Worm (Caenorhabditis elegans) whole organism, L1 larva: ENCODE results near the gene Y75B12B.11.

ENCODE experiments used
- C04F5.9 ChIP-seq: sonication (generic microtip); optimal IDR thresholded peaks from 2 replicates; lab custom pipeline; 2016; ENCODE audit warnings: missing genetic modification characterization, missing compliant biosample characterization
- C16A3.4 ChIP-seq: fragments of 150-350 bp; optimal IDR thresholded peaks from 2 replicates; lab custom pipeline; 2014; ENCODE audit warnings: missing biosample characterization, missing genetic modification characterization
- F16B12.6 ChIP-seq: fragments of 150-350 bp; optimal IDR thresholded peaks from 2 replicates; lab custom pipeline; 2014; ENCODE audit warnings: missing biosample characterization, missing genetic modification characterization
- Y116A8C.19 ChIP-seq: sonication (generic microtip); optimal IDR thresholded peaks from 2 replicates; lab custom pipeline; 2016; ENCODE audit warnings: missing compliant biosample characterization, missing genetic modification characterization, borderline replicate concordance
- aha-1 ChIP-seq: fragments of 150-350 bp; optimal IDR thresholded peaks from 2 replicates; lab custom pipeline; 2014; ENCODE audit warnings: missing biosample characterization, missing genetic modification characterization
- aly-2 ChIP-seq: fragments of 150-350 bp; optimal IDR thresholded peaks from 2 replicates; lab custom pipeline; 2014; ENCODE audit warnings: missing biosample characterization, missing genetic modification characterization
- ceh-63 ChIP-seq: fragments of 200-800 bp; sonication (Bioruptor generic); optimal IDR thresholded peaks from 2 replicates; lab custom pipeline; 2018; ENCODE audit warnings: mild to moderate bottlenecking, missing genetic modification characterization, missing compliant biosample characterization
- ceh-82 ChIP-seq, 3 experiments: fragments of 150-350 bp in 1 of 3; sonication (generic microtip) in 2 of 3; optimal IDR thresholded peaks; 2 replicates each; lab custom pipeline; 2014 to 2017; ENCODE audit warnings: missing biosample characterization in 3 of 3, missing genetic modification characterization in 3 of 3
- ces-1 ChIP-seq: fragments of 150-350 bp; optimal IDR thresholded peaks from 2 replicates; lab custom pipeline; 2014; ENCODE audit warnings: missing biosample characterization, missing genetic modification reagents, missing genetic modification characterization
- dpl-1 ChIP-seq, 3 experiments: fragments of 150-350 bp in 2 of 3; sonication (generic microtip) in 1 of 3; optimal IDR thresholded peaks; 2 replicates each; lab custom pipeline; 2014 to 2017; ENCODE audit warnings: missing biosample characterization in 3 of 3, missing genetic modification characterization in 3 of 3, missing genetic modification reagents in 3 of 3
- dsc-1 ChIP-seq: sonication (generic microtip); optimal IDR thresholded peaks from 2 replicates; lab custom pipeline; 2016; ENCODE audit warnings: mild to moderate bottlenecking, missing genetic modification characterization, missing compliant biosample characterization
- efl-1 ChIP-seq, 4 experiments: fragments of 150-350 bp; optimal IDR thresholded peaks in 3 of 4; peaks in 1 of 4; 1 replicate in 1 of 4; 2 replicates in 3 of 4; lab custom pipeline; 2014; ENCODE audit warnings: missing biosample characterization in 2 of 4, missing genetic modification characterization in 2 of 4, missing genetic modification reagents in 2 of 4
- efl-3 ChIP-seq: fragments of 200-800 bp; sonication (Bioruptor generic); optimal IDR thresholded peaks from 2 replicates; lab custom pipeline; 2018; ENCODE audit warnings: mild to moderate bottlenecking, missing genetic modification characterization, missing compliant biosample characterization
- elt-2 ChIP-seq: sonication (generic microtip); optimal IDR thresholded peaks from 2 replicates; lab custom pipeline; 2016; ENCODE audit warnings: missing genetic modification characterization, mild to moderate bottlenecking, inconsistent platforms, missing compliant biosample characterization, missing genetic modification reagents
- fkh-4 ChIP-seq: sonication (generic microtip); optimal IDR thresholded peaks from 2 replicates; lab custom pipeline; 2016; ENCODE audit warnings: missing compliant biosample characterization, missing genetic modification characterization, borderline replicate concordance
- fkh-8 ChIP-seq: sonication (generic microtip); optimal IDR thresholded peaks from 2 replicates; lab custom pipeline; 2016; ENCODE audit warnings: mild to moderate bottlenecking, missing genetic modification characterization, missing compliant biosample characterization
- grh-1 ChIP-seq: fragments of 200-800 bp; sonication (Bioruptor generic); IDR thresholded peaks from 2 replicates; pipeline ENCODE4 v1.3.6; 2022; ENCODE audit warnings: missing genetic modification reagents, missing genetic modification characterization, missing compliant biosample characterization
- hlh-4 ChIP-seq: sonication (generic microtip); optimal IDR thresholded peaks from 2 replicates; lab custom pipeline; 2016; ENCODE audit warnings: mild to moderate bottlenecking, missing genetic modification characterization, missing compliant biosample characterization
- jun-1 ChIP-seq: fragments of 150-350 bp; optimal IDR thresholded peaks from 2 replicates; lab custom pipeline; 2014; ENCODE audit warnings: missing biosample characterization, missing genetic modification reagents, missing genetic modification characterization
- lin-13 ChIP-seq: fragments of 150-350 bp; optimal IDR thresholded peaks from 2 replicates; lab custom pipeline; 2014; ENCODE audit warnings: missing biosample characterization, missing genetic modification reagents, missing genetic modification characterization
- lin-14 ChIP-seq: fragments of 200-800 bp; sonication (Bioruptor generic); optimal IDR thresholded peaks from 2 replicates; lab custom pipeline; 2018; ENCODE audit warnings: mild to moderate bottlenecking, missing genetic modification characterization, moderate library complexity, missing compliant biosample characterization
- lin-15B ChIP-seq: fragments of 150-350 bp; sonication (generic microtip); optimal IDR thresholded peaks from 3 replicates; lab custom pipeline; 2014; ENCODE audit warnings: missing biosample characterization, missing genetic modification characterization
- lir-3 ChIP-seq: sonication (generic microtip); optimal IDR thresholded peaks from 2 replicates; lab custom pipeline; 2016; ENCODE audit warnings: mild to moderate bottlenecking, missing genetic modification characterization, moderate library complexity, missing compliant biosample characterization; ENCODE audit not compliant: poor library complexity
- lsy-2 ChIP-seq, 2 experiments: fragments of 150-350 bp; optimal IDR thresholded peaks; 2 replicates each; lab custom pipeline; 2014; ENCODE audit warnings: missing biosample characterization in 2 of 2, missing genetic modification characterization in 2 of 2
- mdl-1 ChIP-seq, 2 experiments: fragments of 150-350 bp; optimal IDR thresholded peaks; 2 replicates each; lab custom pipeline; 2014 to 2017; ENCODE audit warnings: missing biosample characterization in 2 of 2, missing genetic modification characterization in 2 of 2, inconsistent platforms in 1 of 2
- mef-2 ChIP-seq: fragments of 150-350 bp; optimal IDR thresholded peaks from 2 replicates; lab custom pipeline; 2014; ENCODE audit warnings: missing biosample characterization, missing genetic modification characterization
- mep-1 ChIP-seq: fragments of 150-350 bp; optimal IDR thresholded peaks from 2 replicates; lab custom pipeline; 2014; ENCODE audit warnings: missing biosample characterization, missing genetic modification characterization
- nhr-11 ChIP-seq: fragments of 150-350 bp; optimal IDR thresholded peaks from 2 replicates; lab custom pipeline; 2014; ENCODE audit warnings: missing biosample characterization, missing genetic modification characterization
- nhr-12 ChIP-seq: sonication (generic microtip); optimal IDR thresholded peaks from 2 replicates; lab custom pipeline; 2017; ENCODE audit warnings: missing biosample characterization, missing genetic modification characterization
- nhr-19 ChIP-seq: fragments of 200-800 bp; sonication (Bioruptor generic); conservative IDR thresholded peaks from 2 replicates; pipeline ENCODE4 v1.3.6; 2022; ENCODE audit warnings: missing genetic modification characterization, missing compliant biosample characterization
- nhr-20 ChIP-seq: sonication (generic microtip); optimal IDR thresholded peaks from 2 replicates; lab custom pipeline; 2016; ENCODE audit warnings: mild to moderate bottlenecking, missing genetic modification characterization, missing compliant biosample characterization
- nhr-71 ChIP-seq: sonication (generic microtip); optimal IDR thresholded peaks from 2 replicates; lab custom pipeline; 2016; ENCODE audit warnings: mild to moderate bottlenecking, missing genetic modification characterization, moderate library complexity, missing compliant biosample characterization
- nhr-76 ChIP-seq: sonication (generic microtip); optimal IDR thresholded peaks from 2 replicates; lab custom pipeline; 2017; ENCODE audit warnings: missing biosample characterization, missing genetic modification characterization
- nhr-77 ChIP-seq: fragments of 150-350 bp; optimal IDR thresholded peaks from 2 replicates; lab custom pipeline; 2014; ENCODE audit warnings: missing biosample characterization, missing genetic modification characterization
- nhr-84 ChIP-seq: sonication (generic microtip); optimal IDR thresholded peaks from 2 replicates; lab custom pipeline; 2017; ENCODE audit warnings: missing biosample characterization, missing genetic modification characterization
- nhr-90 ChIP-seq: sonication (generic microtip); optimal IDR thresholded peaks from 2 replicates; lab custom pipeline; 2016; ENCODE audit warnings: mild to moderate bottlenecking, missing genetic modification characterization, missing compliant biosample characterization; ENCODE audit not compliant: poor library complexity
- pag-3 ChIP-seq: sonication (generic microtip); optimal IDR thresholded peaks from 2 replicates; lab custom pipeline; 2017; ENCODE audit warnings: missing genetic modification characterization, mild to moderate bottlenecking, missing compliant biosample characterization, antibody characterized with exemption, borderline replicate concordance; ENCODE audit not compliant: insufficient read depth
- pax-3 ChIP-seq: fragments of 200-800 bp; sonication (Bioruptor generic); optimal IDR thresholded peaks from 2 replicates; lab custom pipeline; 2018; ENCODE audit warnings: mild to moderate bottlenecking, missing genetic modification characterization, moderate library complexity, missing compliant biosample characterization
- pqm-1 ChIP-seq: sonication (generic microtip); optimal IDR thresholded peaks from 3 replicates; lab custom pipeline; 2017; ENCODE audit warnings: missing biosample characterization, missing genetic modification characterization
- rnt-1 ChIP-seq: sonication (generic microtip); optimal IDR thresholded peaks from 2 replicates; lab custom pipeline; 2016; ENCODE audit warnings: mild to moderate bottlenecking, missing genetic modification characterization, moderate library complexity, missing compliant biosample characterization
- skn-1 ChIP-seq: fragments of 150-350 bp; optimal IDR thresholded peaks from 2 replicates; lab custom pipeline; 2014; ENCODE audit warnings: missing biosample characterization, missing genetic modification characterization
- snu-23 ChIP-seq: sonication (generic microtip); optimal IDR thresholded peaks from 2 replicates; lab custom pipeline; 2016; ENCODE audit warnings: missing genetic modification characterization, missing compliant biosample characterization
- sptf-1 ChIP-seq: fragments of 150-350 bp; optimal IDR thresholded peaks from 2 replicates; lab custom pipeline; 2014; ENCODE audit warnings: missing biosample characterization, missing genetic modification characterization
- tbx-2 ChIP-seq: sonication (generic microtip); optimal IDR thresholded peaks from 2 replicates; lab custom pipeline; 2016; ENCODE audit warnings: missing genetic modification characterization, missing compliant biosample characterization
- tlp-1 ChIP-seq: fragments of 150-350 bp; optimal IDR thresholded peaks from 2 replicates; lab custom pipeline; 2014; ENCODE audit warnings: missing biosample characterization, missing genetic modification characterization
- unc-130 ChIP-seq: fragments of 150-350 bp; optimal IDR thresholded peaks from 2 replicates; lab custom pipeline; 2017; ENCODE audit warnings: missing biosample characterization, missing genetic modification characterization, inconsistent platforms
- unc-30 ChIP-seq: sonication (generic microtip); optimal IDR thresholded peaks from 2 replicates; lab custom pipeline; 2017; ENCODE audit warnings: missing biosample characterization, missing genetic modification characterization
- unc-86 ChIP-seq: sonication (generic microtip); optimal IDR thresholded peaks from 2 replicates; lab custom pipeline; 2016; ENCODE audit warnings: missing genetic modification characterization, missing compliant biosample characterization
- xbp-1 ChIP-seq: sonication (generic microtip); optimal IDR thresholded peaks from 2 replicates; lab custom pipeline; 2016; ENCODE audit warnings: missing genetic modification characterization, missing compliant biosample characterization
- zag-1 ChIP-seq: fragments of 150-350 bp; optimal IDR thresholded peaks from 2 replicates; lab custom pipeline; 2014; ENCODE audit warnings: missing biosample characterization, missing genetic modification characterization
- zip-4 ChIP-seq: fragments of 200-800 bp; sonication (Bioruptor generic); optimal IDR thresholded peaks from 2 replicates; lab custom pipeline; 2018; ENCODE audit warnings: mild to moderate bottlenecking, missing genetic modification characterization, moderate library complexity, missing compliant biosample characterization
- ztf-11 ChIP-seq, 2 experiments: sonication (generic microtip); optimal IDR thresholded peaks; 2 replicates each; lab custom pipeline; 2016 to 2017; ENCODE audit warnings: missing genetic modification characterization in 2 of 2, missing biosample characterization in 1 of 2, missing compliant biosample characterization in 1 of 2

Gene Y75B12B.11

DNA sequence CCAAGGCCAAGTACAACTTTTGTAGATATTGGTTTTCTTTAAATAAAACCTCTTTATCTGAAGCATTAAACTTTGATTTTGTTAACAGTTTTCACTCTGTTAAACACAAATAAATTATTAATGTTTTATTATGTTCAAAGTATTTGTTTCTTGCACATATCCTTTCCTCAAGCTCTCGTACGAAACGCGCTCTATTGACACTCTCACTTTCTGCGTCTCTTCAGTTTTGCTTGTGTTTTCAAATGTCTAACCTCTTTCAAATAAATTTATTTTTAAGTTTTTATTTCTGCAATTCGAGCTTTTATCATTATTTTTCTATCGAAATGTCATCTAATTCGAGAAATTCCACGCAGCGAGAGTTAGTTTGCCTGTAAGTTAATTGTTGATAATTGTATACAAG is 47.3 kb upstream of the Y75B12B.11 start, which contains the start of gene K08F9.4 (continued):
- TF ChIP-seq lin-14 (peak; percentile 81), nhr-19 (GFP tag; lab: Robert Waterston, UW) (no peak), nhr-77 (tag; lab: Kevin White, UChicago) (no peak), fkh-4 (tag; lab: Kevin White, UChicago) (no peak), nhr-84 (tag; lab: Kevin White, UChicago) (no peak), nhr-76 (tag; lab: Kevin White, UChicago) (no peak), elt-2 (no peak), grh-1 (peak; percentile 31; the same call in 1 of the 2 replicates), nhr-12 (tag; lab: Kevin White, UChicago) (no peak), ceh-63 (GFP tag; lab: Kevin White, UChicago) (no peak), pag-3 (tag; lab: Kevin White, UChicago) (no peak), nhr-20 (tag; lab: Kevin White, UChicago) (peak; percentile 68), sptf-1 (tag; lab: Kevin White, UChicago) (no peak), C16A3.4 (tag; lab: Kevin White, UChicago) (peak; percentile 84), lin-13 (GFP tag; lab: Kevin White, UChicago) (peak; percentile 20), lsy-2 (tag; optimal IDR thresholded peaks at IDR 0.05; lab: Kevin White, UChicago) (peak; percentile 75 to 82), aly-2 (tag; lab: Kevin White, UChicago) (no peak), efl-3 (no peak), dpl-1 (GFP tag; optimal IDR thresholded peaks at IDR 0.05; lab: Kevin White, UChicago) (peak; percentile 75 to 83 (median 79)), nhr-71 (peak; percentile 80), efl-1 (optimal IDR thresholded peaks at IDR 0.05; lab: Kevin White, UChicago) (peak; percentile 82 to 83), efl-1 (GFP tag; optimal IDR thresholded peaks at IDR 0.05 in 1 of 2; lab: Kevin White, UChicago) (peak; percentile 72 to 95), unc-130 (tag; lab: Kevin White, UChicago) (peak; percentile 70), F16B12.6 (tag; lab: Kevin White, UChicago) (peak; percentile 38), unc-30 (tag; lab: Kevin White, UChicago) (no peak), snu-23 (GFP tag; lab: Kevin White, UChicago) (peak; percentile 79), lir-3 (peak; percentile 46), C04F5.9 (tag; lab: Kevin White, UChicago) (no peak), aha-1 (tag; lab: Kevin White, UChicago) (no peak), xbp-1 (tag; lab: Kevin White, UChicago) (peak; percentile 63), mep-1 (tag; lab: Kevin White, UChicago) (peak; percentile 83), pax-3 (tag; lab: Kevin White, UChicago) (no peak), jun-1 (tag; lab: Kevin White, UChicago) (no peak), fkh-8 (tag; lab: Kevin White, UChicago) (peak; percentile 13), zip-4 (GFP tag; lab: Kevin White, UChicago) (no peak), ztf-11 (tag; optimal IDR thresholded peaks at IDR 0.05; lab: Kevin White, UChicago) (no peak), Y116A8C.19 (tag; lab: Kevin White, UChicago) (no peak), tlp-1 (tag; lab: Kevin White, UChicago) (no peak), nhr-11 (tag; lab: Kevin White, UChicago) (no peak), tbx-2 (tag; lab: Kevin White, UChicago) (peak; percentile 50), skn-1 (tag; lab: Kevin White, UChicago) (peak; percentile 70), ces-1 (GFP tag; lab: Kevin White, UChicago) (no peak), rnt-1 (tag; lab: Kevin White, UChicago) (peak; percentile 73), pqm-1 (tag; lab: Kevin White, UChicago) (no peak), unc-86 (tag; lab: Kevin White, UChicago) (peak; percentile 38), hlh-4 (tag; lab: Kevin White, UChicago) (no peak), zag-1 (tag; lab: Kevin White, UChicago) (no peak), nhr-90 (tag; lab: Kevin White, UChicago) (peak; percentile 75), dsc-1 (tag; lab: Kevin White, UChicago) (no peak), ceh-82 (tag; optimal IDR thresholded peaks at IDR 0.05; lab: Kevin White, UChicago) (peak; percentile 24 to 71 (median 55)), mdl-1 (tag; optimal IDR thresholded peaks at IDR 0.05; lab: Kevin White, UChicago) (no peak), lin-15B (tag; lab: Kevin White, UChicago) (peak; percentile 84), mef-2 (tag; lab: Kevin White, UChicago) (no peak)
